Fruit fly (Drosophila melanogaster): ENCODE measurements around the gene eIF3h.

DNA sequence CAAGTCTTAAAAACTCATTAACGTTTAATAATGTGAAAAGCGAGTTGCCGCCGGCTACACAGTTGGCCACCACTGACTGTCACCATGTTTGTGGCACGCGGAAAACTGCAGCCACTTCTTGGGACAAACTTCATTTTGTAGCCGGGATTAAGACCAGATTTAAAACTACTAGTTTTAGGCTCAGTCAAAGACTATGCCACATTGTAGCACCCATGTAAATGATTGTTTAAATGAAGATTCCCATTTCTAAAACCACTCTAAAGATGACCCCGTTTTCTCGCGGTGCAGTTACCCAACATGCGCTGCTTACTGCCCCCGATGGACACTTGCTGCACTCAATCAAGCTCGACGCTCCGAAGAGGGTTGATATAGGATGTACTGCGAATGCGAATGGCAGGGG, 37.5 kb upstream of the eIF3h start:
- no peak for TF ChIP-seq CG7101 (tag; optimal IDR thresholded peaks at IDR 0.05)
- no peak for TF ChIP-seq CG11617 (GFP tag; optimal IDR thresholded peaks at IDR 0.05)
- TF ChIP-seq Clk (GFP tag; optimal IDR thresholded peaks at IDR 0.05) = no peak
- TF ChIP-seq Hr96 (GFP tag; optimal IDR thresholded peaks at IDR 0.05) = no peak
- TF ChIP-seq CG33017 (tag; optimal IDR thresholded peaks at IDR 0.05) = no peak
- TF ChIP-seq Mnt (GFP tag; optimal IDR thresholded peaks at IDR 0.05) = no peak
